Fruit fly (Drosophila melanogaster): ENCODE data around the gene dgt6.
A peak's percentile ranks its signal among the peaks of the same experiment; 100 is the strongest.

dgt6 gene

dm6 chr3R:29095525-29095924, 35.2 kb downstream of the dgt6 start:
- no peak for TF ChIP-seq CG1620 (GFP tag; optimal IDR thresholded peaks at IDR 0.05)
- no peak for TF ChIP-seq tj (GFP tag; optimal IDR thresholded peaks at IDR 0.05)
- TF ChIP-seq CG33017 (tag; optimal IDR thresholded peaks at IDR 0.05) = no peak
- TF ChIP-seq cic (GFP tag; optimal IDR thresholded peaks at IDR 0.05) = no peak
- no peak for TF ChIP-seq CG7045 (GFP tag; optimal IDR thresholded peaks at IDR 0.05)
- TF ChIP-seq CG11617 (GFP tag; optimal IDR thresholded peaks at IDR 0.05) = no peak
- TF ChIP-seq Mnt (GFP tag; optimal IDR thresholded peaks at IDR 0.05) = no peak
- no peak for TF ChIP-seq Crg-1 (GFP tag; optimal IDR thresholded peaks at IDR 0.05)
- no peak for TF ChIP-seq cnc (optimal IDR thresholded peaks at IDR 0.05)
- TF ChIP-seq ovo (GFP tag; optimal IDR thresholded peaks at IDR 0.05) = no peak
- TF ChIP-seq bab1 (GFP tag; optimal IDR thresholded peaks at IDR 0.05) = no peak
- TF ChIP-seq CG7101 (tag; optimal IDR thresholded peaks at IDR 0.05) = no peak

dm6 chr3R:29094152-29094551, 36.6 kb downstream of the dgt6 start:
- peak; percentile 25 for TF ChIP-seq Clk (GFP tag; optimal IDR thresholded peaks at IDR 0.05)
- peak; percentile 21 for TF ChIP-seq CG7045 (GFP tag; optimal IDR thresholded peaks at IDR 0.05)
- no peak for TF ChIP-seq CG11617 (GFP tag; optimal IDR thresholded peaks at IDR 0.05)

- TF ChIP-seq CG5204 (GFP tag; optimal IDR thresholded peaks at IDR 0.05) (no peak), CG14711 (tag; optimal IDR thresholded peaks at IDR 0.05) (no peak), kay (GFP tag; ENCODE audit: borderline replicate concordance) (no peak), bab1 (GFP tag; optimal IDR thresholded peaks at IDR 0.05) (no peak)
These were observed 39.2 kb downstream of the dgt6 start for dm6 chr3R:29091609-29092008.

dm6 chr3R:29089662-29090007, 41.1 kb downstream of the dgt6 start:
- TF ChIP-seq pad (GFP tag; optimal IDR thresholded peaks at IDR 0.05) (no peak), CG1620 (GFP tag; optimal IDR thresholded peaks at IDR 0.05) (no peak)

- TF ChIP-seq CG14711 (tag; optimal IDR thresholded peaks at IDR 0.05) = peak; percentile 21
- no peak for TF ChIP-seq tj (GFP tag; optimal IDR thresholded peaks at IDR 0.05)
- TF ChIP-seq CG5204 (GFP tag; optimal IDR thresholded peaks at IDR 0.05) = peak; percentile 7
- no peak for TF ChIP-seq Hr96 (GFP tag; optimal IDR thresholded peaks at IDR 0.05)
- TF ChIP-seq Crg-1 (GFP tag; optimal IDR thresholded peaks at IDR 0.05) = no peak
- no peak for TF ChIP-seq CG7101 (tag; optimal IDR thresholded peaks at IDR 0.05)
- TF ChIP-seq Mnt (GFP tag; optimal IDR thresholded peaks at IDR 0.05) = no peak
- TF ChIP-seq cic (GFP tag; optimal IDR thresholded peaks at IDR 0.05) = no peak
- no peak for TF ChIP-seq bab1 (GFP tag; optimal IDR thresholded peaks at IDR 0.05)
- TF ChIP-seq kay (GFP tag; ENCODE audit: borderline replicate concordance) = peak; percentile 47
- TF ChIP-seq CG12768 (GFP tag; optimal IDR thresholded peaks at IDR 0.05) = no peak
- no peak for TF ChIP-seq ovo (GFP tag; optimal IDR thresholded peaks at IDR 0.05)
- no peak for TF ChIP-seq CG33017 (tag; optimal IDR thresholded peaks at IDR 0.05)
These were observed 41.7 kb downstream of the dgt6 start for dm6 chr3R:29088938-29089661.

dm6 chr3R:29087926-29088487, 42.8 kb downstream of the dgt6 start:
- no peak for TF ChIP-seq CG12768 (GFP tag; optimal IDR thresholded peaks at IDR 0.05)
- TF ChIP-seq kay (GFP tag; ENCODE audit: borderline replicate concordance) = no peak

dm6 chr3R:29087302-29087782, 43.4 kb downstream of the dgt6 start:
- TF ChIP-seq cic (GFP tag; optimal IDR thresholded peaks at IDR 0.05) = no peak
- peak; percentile 6 for TF ChIP-seq ovo (GFP tag; optimal IDR thresholded peaks at IDR 0.05)
- TF ChIP-seq kay (GFP tag; ENCODE audit: borderline replicate concordance) = peak; percentile 70
- peak; percentile 13 for TF ChIP-seq pad (GFP tag; optimal IDR thresholded peaks at IDR 0.05)

dm6 chr3R:29086896-29087295, 43.9 kb downstream of the dgt6 start:
- TF ChIP-seq Mnt (GFP tag; optimal IDR thresholded peaks at IDR 0.05) (no peak), CG5204 (GFP tag; optimal IDR thresholded peaks at IDR 0.05) (no peak), CG12768 (GFP tag; optimal IDR thresholded peaks at IDR 0.05) (no peak), Clk (GFP tag; optimal IDR thresholded peaks at IDR 0.05) (no peak), Hr96 (GFP tag; optimal IDR thresholded peaks at IDR 0.05) (no peak), CG14711 (tag; optimal IDR thresholded peaks at IDR 0.05) (no peak), ovo (GFP tag; optimal IDR thresholded peaks at IDR 0.05) (no peak), CG33017 (tag; optimal IDR thresholded peaks at IDR 0.05) (no peak), kay (GFP tag; ENCODE audit: borderline replicate concordance) (no peak), CG1620 (GFP tag; optimal IDR thresholded peaks at IDR 0.05) (no peak), cnc (optimal IDR thresholded peaks at IDR 0.05) (no peak), CG11617 (GFP tag; optimal IDR thresholded peaks at IDR 0.05) (no peak), tj (GFP tag; optimal IDR thresholded peaks at IDR 0.05) (no peak), pad (GFP tag; optimal IDR thresholded peaks at IDR 0.05) (no peak), bab1 (GFP tag; optimal IDR thresholded peaks at IDR 0.05) (no peak), toe (GFP tag; optimal IDR thresholded peaks at IDR 0.05) (no peak), CG7045 (GFP tag; optimal IDR thresholded peaks at IDR 0.05) (no peak)

Measured in whole organism, adult.